Worm (Caenorhabditis elegans) whole organism, L2 larva: ENCODE results near the gene T19H12.6.

Experiments used
- C34F6.9 ChIP-seq: fragments of 150-350 bp; optimal IDR thresholded peaks from 2 replicates; lab custom pipeline; 2014; ENCODE audit warnings: missing biosample characterization, missing genetic modification characterization
- F13H6.1 ChIP-seq: sonication (generic microtip); optimal IDR thresholded peaks from 2 replicates; lab custom pipeline; 2016; ENCODE audit warnings: missing genetic modification characterization, missing compliant biosample characterization
- R02D3.7 ChIP-seq: fragments of 150-350 bp; optimal IDR thresholded peaks from 2 replicates; lab custom pipeline; 2014; ENCODE audit warnings: missing biosample characterization, missing genetic modification characterization
- Y55F3AM.14 ChIP-seq: fragments of 200-800 bp; sonication (Bioruptor generic); optimal IDR thresholded peaks from 2 replicates; lab custom pipeline; 2018; ENCODE audit warnings: mild to moderate bottlenecking, missing genetic modification characterization, missing compliant biosample characterization
- ZK546.5 ChIP-seq: sonication (generic microtip); optimal IDR thresholded peaks from 2 replicates; lab custom pipeline; 2017; ENCODE audit warnings: missing biosample characterization, missing genetic modification characterization
- alr-1 ChIP-seq: fragments of 150-350 bp; optimal IDR thresholded peaks from 2 replicates; lab custom pipeline; 2014; ENCODE audit warnings: missing biosample characterization, missing genetic modification characterization
- aly-2 ChIP-seq: fragments of 150-350 bp; optimal IDR thresholded peaks from 2 replicates; lab custom pipeline; 2014; ENCODE audit warnings: missing biosample characterization, missing genetic modification characterization
- ama-1 ChIP-seq: fragments of 150-350 bp; optimal IDR thresholded peaks from 2 replicates; lab custom pipeline; 2018; ENCODE audit warnings: inconsistent platforms
- blmp-1 ChIP-seq: sonication (generic microtip); optimal IDR thresholded peaks from 2 replicates; lab custom pipeline; 2017; ENCODE audit warnings: missing genetic modification characterization, mild to moderate bottlenecking, missing compliant biosample characterization, antibody characterized with exemption, moderate library complexity; ENCODE audit not compliant: insufficient read depth
- ceh-16 ChIP-seq: fragments of 150-350 bp; optimal IDR thresholded peaks from 2 replicates; lab custom pipeline; 2014; ENCODE audit warnings: missing biosample characterization, missing genetic modification characterization
- ceh-82 ChIP-seq: fragments of 150-350 bp; optimal IDR thresholded peaks from 2 replicates; lab custom pipeline; 2014; ENCODE audit warnings: missing biosample characterization, missing genetic modification characterization
- crh-2 ChIP-seq: sonication (generic microtip); optimal IDR thresholded peaks from 2 replicates; lab custom pipeline; 2017; ENCODE audit warnings: missing biosample characterization, missing genetic modification characterization
- dmd-4 ChIP-seq: sonication (generic microtip); optimal IDR thresholded peaks from 2 replicates; lab custom pipeline; 2017; ENCODE audit warnings: missing biosample characterization, missing genetic modification characterization
- egl-27 ChIP-seq: sonication (generic microtip); optimal IDR thresholded peaks from 3 replicates; lab custom pipeline; 2017; ENCODE audit warnings: missing biosample characterization, missing genetic modification reagents, missing genetic modification characterization
- elt-1 ChIP-seq: fragments of 150-350 bp; optimal IDR thresholded peaks from 2 replicates; lab custom pipeline; 2014; ENCODE audit warnings: missing biosample characterization, missing genetic modification characterization
- fos-1 ChIP-seq: fragments of 150-350 bp; optimal IDR thresholded peaks from 2 replicates; lab custom pipeline; 2014; ENCODE audit warnings: missing biosample characterization, missing genetic modification characterization
- gmeb-1 ChIP-seq: fragments of 150-350 bp; optimal IDR thresholded peaks from 2 replicates; lab custom pipeline; 2014; ENCODE audit warnings: missing biosample characterization, missing genetic modification characterization
- mab-5 ChIP-seq: fragments of 150-350 bp; optimal IDR thresholded peaks from 2 replicates; lab custom pipeline; 2014; ENCODE audit warnings: missing biosample characterization, missing genetic modification characterization
- mdl-1 ChIP-seq, 2 experiments: fragments of 150-350 bp in 1 of 2; sonication (generic microtip) in 1 of 2; optimal IDR thresholded peaks; 2 replicates each; lab custom pipeline; 2017; ENCODE audit warnings: missing biosample characterization in 2 of 2, missing genetic modification characterization in 2 of 2
- nhr-10 ChIP-seq: sonication (generic microtip); optimal IDR thresholded peaks from 2 replicates; lab custom pipeline; 2017; ENCODE audit warnings: missing biosample characterization, missing genetic modification characterization
- nhr-11 ChIP-seq: fragments of 150-350 bp; optimal IDR thresholded peaks from 2 replicates; lab custom pipeline; 2014; ENCODE audit warnings: missing biosample characterization, missing genetic modification characterization
- nhr-12 ChIP-seq: fragments of 150-350 bp; optimal IDR thresholded peaks from 2 replicates; lab custom pipeline; 2014; ENCODE audit warnings: missing biosample characterization, missing genetic modification characterization
- nhr-129 ChIP-seq: fragments of 150-350 bp; optimal IDR thresholded peaks from 2 replicates; lab custom pipeline; 2014; ENCODE audit warnings: missing biosample characterization, missing genetic modification characterization
- nhr-21 ChIP-seq: fragments of 150-350 bp; optimal IDR thresholded peaks from 2 replicates; lab custom pipeline; 2014; ENCODE audit warnings: missing biosample characterization, missing genetic modification characterization
- nhr-23 ChIP-seq: fragments of 150-350 bp; optimal IDR thresholded peaks from 2 replicates; lab custom pipeline; 2014; ENCODE audit warnings: missing biosample characterization, missing genetic modification reagents, missing genetic modification characterization
- nhr-237 ChIP-seq: fragments of 150-350 bp; optimal IDR thresholded peaks from 2 replicates; lab custom pipeline; 2014; ENCODE audit warnings: missing biosample characterization, missing genetic modification characterization
- nhr-25 ChIP-seq: fragments of 150-350 bp; sonication (generic microtip); optimal IDR thresholded peaks from 3 replicates; lab custom pipeline; 2014; ENCODE audit warnings: missing biosample characterization, missing genetic modification characterization
- nhr-6 ChIP-seq: fragments of 150-350 bp; optimal IDR thresholded peaks from 2 replicates; lab custom pipeline; 2014; ENCODE audit warnings: missing biosample characterization, missing genetic modification characterization
- sma-3 ChIP-seq: sonication (generic microtip); optimal IDR thresholded peaks from 2 replicates; lab custom pipeline; 2016; ENCODE audit warnings: missing genetic modification reagents, missing genetic modification characterization, missing compliant biosample characterization
- sma-9 ChIP-seq, 2 experiments: fragments of 150-350 bp in 1 of 2; sonication (generic microtip) in 1 of 2; optimal IDR thresholded peaks; 2 replicates each; lab custom pipeline; 2014 to 2016; ENCODE audit warnings: missing genetic modification characterization in 2 of 2, mild to moderate bottlenecking in 1 of 2, missing biosample characterization in 1 of 2, missing compliant biosample characterization in 1 of 2, missing genetic modification reagents in 1 of 2, moderate library complexity in 1 of 2
- snpc-4 ChIP-seq: fragments of 150-350 bp; optimal IDR thresholded peaks from 2 replicates; lab custom pipeline; 2014; ENCODE audit warnings: missing biosample characterization, missing genetic modification characterization
- unc-39 ChIP-seq: fragments of 150-350 bp; optimal IDR thresholded peaks from 2 replicates; lab custom pipeline; 2014; ENCODE audit warnings: missing biosample characterization, missing genetic modification characterization
- unc-62 ChIP-seq: fragments of 150-350 bp; optimal IDR thresholded peaks from 2 replicates; lab custom pipeline; 2014; ENCODE audit warnings: missing biosample characterization, missing genetic modification reagents, missing genetic modification characterization
- zag-1 ChIP-seq: fragments of 150-350 bp; optimal IDR thresholded peaks from 2 replicates; lab custom pipeline; 2014; ENCODE audit warnings: missing biosample characterization, missing genetic modification characterization
- ztf-1 ChIP-seq: fragments of 200-800 bp; sonication (Bioruptor generic); conservative IDR thresholded peaks from 2 replicates; pipeline ENCODE4 v1.3.6; 2022; ENCODE audit warnings: missing genetic modification characterization, missing compliant biosample characterization
- ztf-11 ChIP-seq: sonication (generic microtip); optimal IDR thresholded peaks from 2 replicates; lab custom pipeline; 2017; ENCODE audit warnings: missing biosample characterization, missing genetic modification characterization
- ztf-4 ChIP-seq: fragments of 150-350 bp; optimal IDR thresholded peaks from 2 replicates; lab custom pipeline; 2014; ENCODE audit warnings: missing biosample characterization, missing genetic modification characterization

T19H12.6 gene

DNA sequence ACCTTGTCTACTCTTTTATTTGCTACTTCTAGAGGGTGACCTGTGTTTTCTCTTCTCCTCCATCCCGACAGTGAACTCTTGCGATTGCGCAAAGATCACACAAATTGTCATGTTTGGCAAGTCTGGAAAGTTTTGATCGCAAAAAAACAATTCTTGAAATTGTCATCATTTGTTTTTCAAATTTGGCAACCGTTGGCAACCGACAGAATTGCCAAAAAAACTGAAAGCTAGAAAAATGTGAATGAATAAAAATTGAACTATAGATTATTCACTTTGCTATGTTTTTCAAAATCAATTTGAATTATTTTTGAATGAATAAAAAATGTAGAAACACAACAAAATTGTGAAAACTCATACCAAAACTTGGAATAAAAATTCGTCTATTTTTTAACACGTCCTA is 17.5 kb upstream of the T19H12.6 start, which contains the start of gene ugt-11:
Gene ugt-11, minus strand, starts transcription at position 101 of the 400 bp plus-strand sequence.
- TF ChIP-seq nhr-21 (tag; lab: Kevin White, UChicago) (no peak), nhr-23 (tag; lab: Kevin White, UChicago) (no peak), ztf-4 (tag; lab: Kevin White, UChicago) (no peak), Y55F3AM.14 (no peak), ceh-82 (tag; lab: Kevin White, UChicago) (no peak), nhr-12 (tag; lab: Kevin White, UChicago) (no peak), snpc-4 (tag; lab: Kevin White, UChicago) (no peak), ztf-1 (no peak), zag-1 (tag; lab: Kevin White, UChicago) (no peak), ama-1 (lab: Kevin White, UChicago) (no peak), unc-62 (GFP tag; lab: Kevin White, UChicago) (no peak)

DNA sequence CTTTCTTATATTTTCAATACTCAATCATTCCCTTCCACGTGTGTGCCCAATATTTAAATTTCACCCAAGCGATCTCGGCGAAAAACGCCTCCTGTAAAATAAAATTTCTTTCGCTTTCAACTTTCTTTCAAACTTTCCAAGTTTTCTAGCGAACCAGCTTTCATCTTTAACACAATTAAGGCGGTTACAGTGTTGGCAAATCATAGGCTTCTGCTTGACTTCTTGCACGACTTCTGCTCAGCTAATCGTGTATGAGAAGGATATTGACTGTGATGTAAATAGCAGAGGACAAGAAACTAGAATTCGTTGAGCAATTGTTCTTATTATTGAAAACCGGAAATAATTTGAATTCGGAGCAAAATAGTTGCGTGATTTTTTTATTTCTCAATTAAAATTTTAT is 13.8 kb upstream of the T19H12.6 start:
- TF ChIP-seq egl-27 (no peak), dmd-4 (no peak), nhr-6 (tag; lab: Kevin White, UChicago) (no peak), nhr-12 (tag; lab: Kevin White, UChicago) (no peak), F13H6.1 (no peak), nhr-25 (tag; lab: Kevin White, UChicago) (no peak), zag-1 (tag; lab: Kevin White, UChicago) (no peak), aly-2 (tag; lab: Kevin White, UChicago) (no peak), snpc-4 (tag; lab: Kevin White, UChicago) (no peak), ceh-16 (tag; lab: Kevin White, UChicago) (no peak), R02D3.7 (tag; lab: Kevin White, UChicago) (no peak), ceh-82 (tag; lab: Kevin White, UChicago) (no peak), mdl-1 (tag; optimal IDR thresholded peaks at IDR 0.05; lab: Kevin White, UChicago) (no peak), elt-1 (tag; lab: Kevin White, UChicago) (no peak), alr-1 (tag; lab: Kevin White, UChicago) (no peak), ztf-11 (tag; lab: Kevin White, UChicago) (no peak), blmp-1 (tag; lab: Kevin White, UChicago) (no peak)

DNA sequence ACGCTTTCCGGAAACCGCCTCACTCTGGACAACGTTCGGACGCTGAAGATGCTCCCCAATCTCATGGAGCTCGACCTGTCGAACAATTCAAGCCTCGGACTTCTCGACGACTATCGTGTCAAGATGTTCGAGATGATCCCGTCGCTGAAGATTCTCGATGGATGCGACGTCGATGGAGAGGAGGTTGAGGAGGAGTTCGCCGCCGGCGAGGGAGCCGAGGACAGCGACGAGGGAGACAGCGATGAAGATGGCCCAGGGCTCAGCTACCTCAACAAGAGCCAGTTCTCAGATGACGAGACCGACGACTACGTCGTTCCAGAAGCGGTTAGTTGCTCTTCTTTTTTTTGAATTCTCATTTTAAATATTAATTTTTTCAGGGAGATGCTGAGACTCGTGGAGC is 13.3 kb upstream of the T19H12.6 start:
- TF ChIP-seq unc-62 (GFP tag; lab: Kevin White, UChicago) (no peak), C34F6.9 (tag; lab: Kevin White, UChicago) (no peak), nhr-6 (tag; lab: Kevin White, UChicago) (no peak), R02D3.7 (tag; lab: Kevin White, UChicago) (no peak), F13H6.1 (no peak), nhr-237 (tag; lab: Kevin White, UChicago) (no peak)

DNA sequence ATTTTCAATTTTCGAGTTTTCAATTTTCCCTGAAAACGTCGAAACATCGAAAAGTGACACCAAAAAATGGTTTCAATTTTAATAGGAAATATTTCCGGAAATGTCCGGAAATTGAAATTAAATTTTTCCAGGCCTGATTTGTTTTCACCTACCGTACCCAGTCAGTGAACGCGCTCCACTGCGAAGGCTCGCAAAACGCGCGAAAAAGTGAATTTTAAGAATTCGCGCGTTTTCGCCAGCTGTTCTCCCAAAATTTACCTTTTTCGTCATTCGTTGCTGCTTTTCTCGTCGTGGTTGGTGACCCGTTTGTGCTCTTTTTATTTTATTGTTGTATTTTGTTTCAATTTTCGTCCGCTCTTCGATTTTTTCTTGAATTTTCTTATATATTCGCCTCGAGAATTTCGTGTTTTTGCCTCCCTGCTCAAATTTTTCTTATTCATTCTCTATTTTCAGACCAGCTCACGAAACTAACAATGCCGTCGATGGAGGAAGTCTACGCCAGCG is 12.5 kb upstream of the T19H12.6 start, which contains the start of gene T19H12.2:
Gene T19H12.2, plus strand, starts transcription at position 454 of the 504 bp plus-strand sequence.
- TF ChIP-seq blmp-1 (tag; lab: Kevin White, UChicago) (no peak), mdl-1 (tag; optimal IDR thresholded peaks at IDR 0.05; lab: Kevin White, UChicago) (no peak), nhr-237 (tag; lab: Kevin White, UChicago) (no peak), unc-39 (tag; lab: Kevin White, UChicago) (no peak), mab-5 (tag; lab: Kevin White, UChicago) (no peak), crh-2 (tag; lab: Kevin White, UChicago) (no peak), nhr-25 (tag; lab: Kevin White, UChicago) (no peak), nhr-10 (tag; lab: Kevin White, UChicago) (no peak), ztf-11 (tag; lab: Kevin White, UChicago) (no peak), R02D3.7 (tag; lab: Kevin White, UChicago) (no peak), snpc-4 (tag; lab: Kevin White, UChicago) (no peak), ceh-16 (tag; lab: Kevin White, UChicago) (no peak), ZK546.5 (tag; lab: Kevin White, UChicago) (no peak)

DNA sequence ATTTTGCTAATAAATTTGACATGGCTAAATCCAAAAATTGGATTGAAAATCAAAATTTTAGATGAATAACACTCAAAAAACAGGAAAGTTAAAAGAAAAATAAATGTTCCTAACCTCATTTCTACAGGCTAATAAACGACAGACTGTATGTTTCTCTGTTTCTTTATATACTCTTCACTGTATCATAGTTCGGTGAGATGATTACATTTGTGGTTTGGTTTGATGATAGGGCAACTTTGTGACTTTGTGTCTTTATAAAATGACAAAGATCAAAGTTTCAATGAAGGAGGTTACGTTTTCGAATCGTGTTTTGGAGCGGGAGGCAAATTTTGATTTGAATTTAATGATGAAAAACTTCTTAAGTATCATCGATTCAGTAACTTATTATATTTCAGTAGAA is 12.0 kb upstream of the T19H12.6 start, which contains the start of gene ugt-12:
Gene ugt-12, minus strand, starts transcription at position 153 of the 400 bp plus-strand sequence.
- peak; percentile 3 for TF ChIP-seq nhr-25 (tag; lab: Kevin White, UChicago)
- peak; percentile 8 for TF ChIP-seq sma-3
- peak; percentile 74 for TF ChIP-seq fos-1 (tag; lab: Kevin White, UChicago)
- TF ChIP-seq crh-2 (tag; lab: Kevin White, UChicago), result peak; percentile 38
- no peak for TF ChIP-seq F13H6.1
- TF ChIP-seq nhr-129 (tag; lab: Kevin White, UChicago), result peak; percentile 8
- peak; percentile 82 for TF ChIP-seq sma-9 (GFP tag; optimal IDR thresholded peaks at IDR 0.05; lab: Kevin White, UChicago)
- no peak for TF ChIP-seq sma-9 (tag; optimal IDR thresholded peaks at IDR 0.05; lab: Kevin White, UChicago)
- TF ChIP-seq gmeb-1 (tag; lab: Kevin White, UChicago), result peak; percentile 7
- no peak for TF ChIP-seq nhr-11 (tag; lab: Kevin White, UChicago)
- no peak for TF ChIP-seq nhr-23 (tag; lab: Kevin White, UChicago)
